Worm (Caenorhabditis elegans) whole organism, L4/young adult: ENCODE measurements around the gene F25D1.8.

Source experiments
- W03F9.2 ChIP-seq: fragments of 150-350 bp; optimal IDR thresholded peaks from 2 replicates; lab custom pipeline; 2014; ENCODE audit warnings: missing biosample characterization, missing genetic modification characterization
- dao-5 ChIP-seq: sonication (generic microtip); optimal IDR thresholded peaks from 2 replicates; lab custom pipeline; 2016; ENCODE audit warnings: missing genotype, missing genetic modification characterization, moderate library complexity, missing compliant biosample characterization
- him-1 ChIP-seq: sonication (generic microtip); optimal IDR thresholded peaks from 2 replicates; lab custom pipeline; 2016; ENCODE audit warnings: missing genotype, missing genetic modification reagents, missing genetic modification characterization, missing compliant biosample characterization

ce11 chrV:10564830-10565365, 25.7 kb downstream of the F25D1.8 start, which contains the start of gene cat-4:
- TF ChIP-seq him-1 (no peak), dao-5 (tag; lab: Kevin White, UChicago) (no peak), W03F9.2 (tag; lab: Kevin White, UChicago) (no peak)
